Fruit fly (Drosophila melanogaster) S2 (cell line): ENCODE measurements around the gene Diedel3.

ENCODE experiments used
- CG8478 ChIP-seq: fragments of >200 bp; optimal IDR thresholded peaks from 2 replicates; lab custom pipeline; 2018
- CTCF ChIP-seq, 2 experiments: fragments of >200 bp; optimal IDR thresholded peaks; 2 replicates each; lab custom pipeline; 2018

Diedel3 gene

dm6 chrX:19074585-19074984, 24.3 kb downstream of the Diedel3 start:
- no peak for TF ChIP-seq CTCF (optimal IDR thresholded peaks at IDR 0.05; lab: Kevin White, UChicago)

dm6 chrX:19077420-19077819, 27.2 kb downstream of the Diedel3 start, which contains the start of gene CG7406:
Gene CG7406 (plus strand): TSS chrX:19077720.
- no peak for TF ChIP-seq CG8478 (lab: Kevin White, UChicago)
- TF ChIP-seq CTCF (optimal IDR thresholded peaks at IDR 0.05; lab: Kevin White, UChicago): no peak

- TF ChIP-seq CG8478 (lab: Kevin White, UChicago) (no peak), CTCF (optimal IDR thresholded peaks at IDR 0.05; lab: Kevin White, UChicago) (no peak)
Measured at dm6 chrX:19081365-19081764, 31.1 kb downstream of the Diedel3 start, which contains the start of gene CG14191. Gene CG14191 (plus strand): TSS chrX:19081665.

dm6 chrX:19083190-19083589, 32.9 kb downstream of the Diedel3 start, which contains the start of gene CG7423:
Gene CG7423 (minus strand): TSS chrX:19083290.
- TF ChIP-seq CG8478 (lab: Kevin White, UChicago) (no peak), CTCF (optimal IDR thresholded peaks at IDR 0.05; lab: Kevin White, UChicago) (no peak)

dm6 chrX:19096179-19096578, 45.9 kb downstream of the Diedel3 start:
- TF ChIP-seq CTCF (optimal IDR thresholded peaks at IDR 0.05; lab: Kevin White, UChicago) (no peak), CG8478 (lab: Kevin White, UChicago) (no peak)
